Fruit fly (Drosophila melanogaster): ENCODE data around the gene CG16762.
A peak's percentile ranks its signal among the peaks of the same experiment; 100 is the strongest.

Gene CG16762

dm6 chr3L:2468509-2468908 lies 6.9 kb downstream of the CG16762 start (continued):
- TF ChIP-seq gem (tag; optimal IDR thresholded peaks at IDR 0.05), result peak; percentile 39
- no peak for TF ChIP-seq HmgZ (tag; optimal IDR thresholded peaks at IDR 0.05)
- TF ChIP-seq shn (GFP tag; optimal IDR thresholded peaks at IDR 0.05), result no peak
- no peak for TF ChIP-seq CG6272 (GFP tag; IDR thresholded peaks at IDR 0.05)
- peak in 1 of 2 experiments; percentile 70 for TF ChIP-seq eve (GFP tag; optimal IDR thresholded peaks at IDR 0.05)
- no peak for TF ChIP-seq Hand (GFP tag; optimal IDR thresholded peaks at IDR 0.05)
- no peak for TF ChIP-seq CG15514 (GFP tag; optimal IDR thresholded peaks at IDR 0.05)
- TF ChIP-seq CG4328 (GFP tag; optimal IDR thresholded peaks at IDR 0.05), result no peak
- TF ChIP-seq Hr51 (GFP tag; optimal IDR thresholded peaks at IDR 0.05), result no peak
- TF ChIP-seq Deaf1 (tag; optimal IDR thresholded peaks at IDR 0.05), result no peak
- TF ChIP-seq PHDP (tag; optimal IDR thresholded peaks at IDR 0.05), result peak; percentile 3
- no peak for TF ChIP-seq tup (GFP tag; optimal IDR thresholded peaks at IDR 0.05)
- TF ChIP-seq wdn (GFP tag; IDR thresholded peaks at IDR 0.05), result no peak
- TF ChIP-seq Fer3 (tag; optimal IDR thresholded peaks at IDR 0.05), result no peak
- no peak for TF ChIP-seq dmrt99B (tag; optimal IDR thresholded peaks at IDR 0.05)
- no peak for TF ChIP-seq CG18764 (GFP tag; optimal IDR thresholded peaks at IDR 0.05)
- TF ChIP-seq Six4 (GFP tag; optimal IDR thresholded peaks at IDR 0.05), result no peak
- TF ChIP-seq CG13775 (GFP tag; optimal IDR thresholded peaks at IDR 0.05), result no peak
- TF ChIP-seq Xrp1 (GFP tag; IDR thresholded peaks at IDR 0.05), result peak; percentile 30; the same call in 1 of the 2 replicates
- TF ChIP-seq otp (GFP tag; IDR thresholded peaks at IDR 0.05), result no peak
- TF ChIP-seq CG1647 (GFP tag; optimal IDR thresholded peaks at IDR 0.05), result no peak
- no peak for TF ChIP-seq CG14014 (GFP tag; IDR thresholded peaks at IDR 0.05)
- TF ChIP-seq bsh (GFP tag; optimal IDR thresholded peaks at IDR 0.05), result peak in 1 of 2 experiments; percentile 11
- no peak for TF ChIP-seq CG12071 (GFP tag; optimal IDR thresholded peaks at IDR 0.05)
- TF ChIP-seq Dip3 (GFP tag; optimal IDR thresholded peaks at IDR 0.05), result no peak
- no peak for TF ChIP-seq wek (GFP tag; optimal IDR thresholded peaks at IDR 0.05)
- TF ChIP-seq chm (GFP tag; IDR thresholded peaks at IDR 0.05), result peak; percentile 44; the same call in 1 of the 2 replicates
- peak; percentile 64 for TF ChIP-seq CG33557 (GFP tag; optimal IDR thresholded peaks at IDR 0.05)
- no peak for TF ChIP-seq CG17829 (tag; optimal IDR thresholded peaks at IDR 0.05)
- TF ChIP-seq tgo (GFP tag; IDR thresholded peaks at IDR 0.05), result no peak
- no peak for TF ChIP-seq CG13296 (GFP tag; optimal IDR thresholded peaks at IDR 0.05)
- no peak for TF ChIP-seq dimm (GFP tag; IDR thresholded peaks at IDR 0.05)
- no peak for TF ChIP-seq Optix (GFP tag; IDR thresholded peaks at IDR 0.05)
- no peak for TF ChIP-seq dati (GFP tag; IDR thresholded peaks at IDR 0.05)
- TF ChIP-seq pzg (GFP tag; optimal IDR thresholded peaks at IDR 0.05), result no peak
- peak; percentile 17 for TF ChIP-seq org-1 (GFP tag; optimal IDR thresholded peaks at IDR 0.05)
- no peak for TF ChIP-seq Dp (GFP tag; optimal IDR thresholded peaks at IDR 0.05)
- no peak for TF ChIP-seq h (optimal IDR thresholded peaks at IDR 0.05)
- peak; percentile 75 for TF ChIP-seq Kr (GFP tag; optimal IDR thresholded peaks at IDR 0.05)
- no peak for TF ChIP-seq tap (tag; optimal IDR thresholded peaks at IDR 0.05)
- no peak for TF ChIP-seq lov (optimal IDR thresholded peaks at IDR 0.05)
- TF ChIP-seq lov (GFP tag; IDR thresholded peaks at IDR 0.05), result no peak
- TF ChIP-seq CG8290 (GFP tag; optimal IDR thresholded peaks at IDR 0.05), result no peak
- TF ChIP-seq CG8290 (tag; optimal IDR thresholded peaks at IDR 0.05), result no peak
- no peak for TF ChIP-seq CG12299 (tag; optimal IDR thresholded peaks at IDR 0.05)
- no peak for TF ChIP-seq Bdp1 (GFP tag; optimal IDR thresholded peaks at IDR 0.05)
- no peak for TF ChIP-seq CG12769 (tag; optimal IDR thresholded peaks at IDR 0.05)
- TF ChIP-seq CG15696 (tag; optimal IDR thresholded peaks at IDR 0.05), result peak; percentile 79
- TF ChIP-seq pnt (GFP tag; optimal IDR thresholded peaks at IDR 0.05), result no peak
- no peak for TF ChIP-seq Fer1 (GFP tag; optimal IDR thresholded peaks at IDR 0.05)
- TF ChIP-seq Sox102F (GFP tag; optimal IDR thresholded peaks at IDR 0.05), result no peak
- no peak for TF ChIP-seq HLH3B (GFP tag; IDR thresholded peaks at IDR 0.05)
